Fruit fly (Drosophila melanogaster) whole organism, embryonic: ENCODE measurements around the gene Cand1.

Experiments
- B-H2 ChIP-seq: fragments of 200-800 bp; sonication (Bioruptor generic); optimal IDR thresholded peaks from 2 replicates; lab custom pipeline; 2018; ENCODE audit warnings: missing biosample characterization, mild to moderate bottlenecking, missing genetic modification characterization
- CG10267 ChIP-seq: fragments of 200-800 bp; sonication (Bioruptor generic); optimal IDR thresholded peaks from 2 replicates; lab custom pipeline; 2018; ENCODE audit warnings: missing biosample characterization, mild to moderate bottlenecking, missing genetic modification characterization, moderate library complexity
- CG11695 ChIP-seq: fragments of 200-800 bp; sonication (Bioruptor generic); IDR thresholded peaks from 3 replicates; pipeline ENCODE4 v1.3.6; 2022; ENCODE audit warnings: missing biosample characterization, missing genetic modification characterization
- CG12236 ChIP-seq: fragments of 200-800 bp; sonication (Bioruptor generic); optimal IDR thresholded peaks from 2 replicates; lab custom pipeline; 2016; ENCODE audit warnings: missing biosample characterization, missing genetic modification characterization
- CG12659 ChIP-seq: fragments of 200-800 bp; sonication (Bioruptor generic); optimal IDR thresholded peaks from 3 replicates; lab custom pipeline; 2017; ENCODE audit warnings: mild to moderate bottlenecking, missing biosample characterization, missing genetic modification reagents, missing genetic modification characterization
- CG13424 ChIP-seq: fragments of 200-800 bp; sonication (Bioruptor generic); optimal IDR thresholded peaks from 2 replicates; lab custom pipeline; 2019; ENCODE audit warnings: missing biosample characterization, mild to moderate bottlenecking, missing genetic modification characterization, moderate library complexity
- CG14710 ChIP-seq: fragments of 200-800 bp; sonication (Bioruptor generic); optimal IDR thresholded peaks from 3 replicates; lab custom pipeline; 2019; ENCODE audit warnings: missing biosample characterization, mild to moderate bottlenecking, missing genetic modification characterization, moderate library complexity
- CG15514 ChIP-seq: fragments of 200-800 bp; sonication (Bioruptor generic); optimal IDR thresholded peaks from 3 replicates; lab custom pipeline; 2017; ENCODE audit warnings: missing biosample characterization, missing genetic modification characterization, mild to moderate bottlenecking, moderate library complexity, missing genetic modification reagents
- CG17359 ChIP-seq: fragments of 200-800 bp; sonication (Bioruptor generic); optimal IDR thresholded peaks from 3 replicates; lab custom pipeline; 2018; ENCODE audit warnings: missing biosample characterization, mild to moderate bottlenecking, missing genetic modification characterization, moderate library complexity
- CG17829 ChIP-seq: fragments of 200-800 bp; optimal IDR thresholded peaks from 2 replicates; lab custom pipeline; 2019; ENCODE audit warnings: missing biosample characterization, mild to moderate bottlenecking, missing genetic modification characterization, moderate library complexity
- CG18262 ChIP-seq: fragments of 200-800 bp; optimal IDR thresholded peaks from 3 replicates; lab custom pipeline; 2019; ENCODE audit warnings: missing biosample characterization, mild to moderate bottlenecking, missing genetic modification characterization, moderate library complexity
- CG2712 ChIP-seq: fragments of 200-800 bp; optimal IDR thresholded peaks from 3 replicates; lab custom pipeline; 2019; ENCODE audit warnings: missing biosample characterization, mild to moderate bottlenecking, missing genetic modification characterization, moderate library complexity
- CG30020 ChIP-seq: fragments of 200-800 bp; optimal IDR thresholded peaks from 2 replicates; lab custom pipeline; 2019; ENCODE audit warnings: missing biosample characterization, mild to moderate bottlenecking, missing genetic modification characterization, moderate library complexity
- CG32532 ChIP-seq: fragments of 200-800 bp; sonication (Bioruptor generic); IDR thresholded peaks from 2 replicates; pipeline ENCODE4 v1.3.6; 2022; ENCODE audit warnings: missing biosample characterization, missing genetic modification characterization
- CG33557 ChIP-seq: fragments of 200-800 bp; sonication (Bioruptor generic); optimal IDR thresholded peaks from 2 replicates; lab custom pipeline; 2019; ENCODE audit warnings: missing biosample characterization, mild to moderate bottlenecking, missing genetic modification characterization, moderate library complexity
- CG4424 ChIP-seq: fragments of 200-800 bp; sonication (Bioruptor generic); optimal IDR thresholded peaks from 3 replicates; lab custom pipeline; 2016; ENCODE audit warnings: missing biosample characterization, missing genetic modification characterization
- CG8388 ChIP-seq: fragments of 200-800 bp; sonication (Bioruptor generic); optimal IDR thresholded peaks from 2 replicates; lab custom pipeline; 2019; ENCODE audit warnings: missing biosample characterization, mild to moderate bottlenecking, missing genetic modification characterization, moderate library complexity
- CG8765 ChIP-seq: fragments of 200-800 bp; sonication (Bioruptor generic); IDR thresholded peaks from 2 replicates; pipeline ENCODE4 v1.3.6; 2022; ENCODE audit warnings: missing biosample characterization, missing genetic modification characterization
- CG8944 ChIP-seq: fragments of 200-800 bp; sonication (Bioruptor generic); optimal IDR thresholded peaks from 3 replicates; lab custom pipeline; 2016; ENCODE audit warnings: missing biosample characterization, missing genetic modification characterization
- CoRest ChIP-seq: fragments of 200-800 bp; sonication (Bioruptor generic); optimal IDR thresholded peaks from 3 replicates; lab custom pipeline; 2018; ENCODE audit warnings: missing biosample characterization, mild to moderate bottlenecking, missing genetic modification characterization, moderate library complexity
- Dp ChIP-seq: fragments of 200-800 bp; sonication (Bioruptor generic); optimal IDR thresholded peaks from 2 replicates; lab custom pipeline; 2018; ENCODE audit warnings: missing biosample characterization, mild to moderate bottlenecking, missing genetic modification characterization, moderate library complexity
- MESR4 ChIP-seq: fragments of 200-800 bp; sonication (Bioruptor generic); optimal IDR thresholded peaks from 2 replicates; lab custom pipeline; 2018; ENCODE audit warnings: missing biosample characterization, mild to moderate bottlenecking, missing genetic modification characterization, moderate library complexity
- Meics ChIP-seq: fragments of 200-800 bp; sonication (Bioruptor generic); optimal IDR thresholded peaks from 2 replicates; lab custom pipeline; 2017; ENCODE audit warnings: missing biosample characterization, mild to moderate bottlenecking, missing genetic modification characterization
- Nf-YC ChIP-seq: fragments of 200-800 bp; optimal IDR thresholded peaks from 3 replicates; lab custom pipeline; 2019; ENCODE audit warnings: missing biosample characterization, mild to moderate bottlenecking, missing genetic modification characterization, moderate library complexity
- Oli ChIP-seq: fragments of 200-800 bp; sonication (Bioruptor generic); optimal IDR thresholded peaks from 2 replicates; lab custom pipeline; 2018; ENCODE audit warnings: missing biosample characterization, mild to moderate bottlenecking, missing genetic modification characterization, moderate library complexity
- Sox100B ChIP-seq: fragments of 200-800 bp; sonication (Bioruptor generic); optimal IDR thresholded peaks from 3 replicates; lab custom pipeline; 2018; ENCODE audit warnings: missing biosample characterization, mild to moderate bottlenecking, missing genetic modification characterization
- Sry-β ChIP-seq: fragments of 200-800 bp; sonication (Bioruptor generic); optimal IDR thresholded peaks from 2 replicates; lab custom pipeline; 2018; ENCODE audit warnings: missing biosample characterization, mild to moderate bottlenecking, missing genetic modification characterization, moderate library complexity
- Trl ChIP-seq, 3 experiments: fragments of >200 bp in 2 of 3; fragments of 200-800 bp in 1 of 3; sonication (Bioruptor generic) in 1 of 3; optimal IDR thresholded peaks; 2 replicates in 1 of 3; 3 replicates in 2 of 3; lab custom pipeline; 2016 to 2017; ENCODE audit warnings: missing biosample characterization in 1 of 3, missing genetic modification characterization in 1 of 3
- bsh ChIP-seq, 2 experiments: fragments of 200-800 bp; sonication (Bioruptor generic); optimal IDR thresholded peaks; 2 replicates each; lab custom pipeline; 2017 to 2018; ENCODE audit warnings: mild to moderate bottlenecking in 2 of 2, missing biosample characterization in 2 of 2, missing genetic modification characterization in 2 of 2, moderate library complexity in 1 of 2
- cad ChIP-seq: fragments of >200 bp; optimal IDR thresholded peaks from 2 replicates; lab custom pipeline; 2017; ENCODE audit warnings: missing biosample characterization, missing genetic modification characterization
- crp ChIP-seq, 2 experiments: fragments of 200-800 bp; sonication (Bioruptor generic); optimal IDR thresholded peaks; 2 replicates in 1 of 2; 3 replicates in 1 of 2; lab custom pipeline; 2017; ENCODE audit warnings: missing biosample characterization in 2 of 2, missing genetic modification characterization in 2 of 2, mild to moderate bottlenecking in 1 of 2, moderate library complexity in 1 of 2
- eyg ChIP-seq: fragments of 200-800 bp; sonication (Bioruptor generic); optimal IDR thresholded peaks from 3 replicates; lab custom pipeline; 2016; ENCODE audit warnings: missing biosample characterization, missing genetic modification characterization
- gcm ChIP-seq: fragments of 200-800 bp; sonication (Bioruptor generic); optimal IDR thresholded peaks from 2 replicates; lab custom pipeline; 2019; ENCODE audit warnings: missing biosample characterization, mild to moderate bottlenecking, missing genetic modification characterization, moderate library complexity
- gfzf ChIP-seq: fragments of 200-800 bp; sonication (Bioruptor generic); optimal IDR thresholded peaks from 2 replicates; lab custom pipeline; 2016; ENCODE audit warnings: missing biosample characterization, mild to moderate bottlenecking, missing genetic modification characterization, moderate library complexity
- jing ChIP-seq: fragments of 200-800 bp; sonication (Bioruptor generic); optimal IDR thresholded peaks from 2 replicates; lab custom pipeline; 2018; ENCODE audit warnings: missing biosample characterization, mild to moderate bottlenecking, missing genetic modification characterization
- ken ChIP-seq: fragments of 200-800 bp; sonication (Bioruptor generic); IDR thresholded peaks from 3 replicates; pipeline ENCODE4 v1.3.6; 2022; ENCODE audit warnings: missing biosample characterization, missing genetic modification characterization
- phol ChIP-seq: fragments of 200-800 bp; sonication (Bioruptor generic); optimal IDR thresholded peaks from 3 replicates; lab custom pipeline; 2018; ENCODE audit warnings: missing biosample characterization, mild to moderate bottlenecking, missing genetic modification characterization, moderate library complexity
- pzg ChIP-seq: fragments of 200-800 bp; sonication (Bioruptor generic); optimal IDR thresholded peaks from 3 replicates; lab custom pipeline; 2018; ENCODE audit warnings: missing biosample characterization, mild to moderate bottlenecking, missing genetic modification characterization, moderate library complexity
- row ChIP-seq: fragments of 200-800 bp; sonication (Bioruptor generic); IDR thresholded peaks from 3 replicates; pipeline ENCODE4 v1.3.6; 2022; ENCODE audit warnings: missing biosample characterization, missing genetic modification characterization
- sens ChIP-seq: fragments of 200-800 bp; sonication (Bioruptor generic); peaks from one replicate; lab custom pipeline; 2016; ENCODE audit warnings: missing biosample characterization, missing genetic modification characterization
- slou ChIP-seq: fragments of 200-800 bp; sonication (Bioruptor generic); optimal IDR thresholded peaks from 3 replicates; lab custom pipeline; 2016; ENCODE audit warnings: missing biosample characterization, missing genetic modification characterization
- sug ChIP-seq: fragments of 200-800 bp; optimal IDR thresholded peaks from 2 replicates; lab custom pipeline; 2019; ENCODE audit warnings: missing biosample characterization, mild to moderate bottlenecking, missing genetic modification characterization, moderate library complexity
- tap ChIP-seq: fragments of 200-800 bp; optimal IDR thresholded peaks from 3 replicates; lab custom pipeline; 2019; ENCODE audit warnings: missing biosample characterization, mild to moderate bottlenecking, missing genetic modification characterization, moderate library complexity
- trem ChIP-seq: fragments of 200-800 bp; optimal IDR thresholded peaks from 3 replicates; lab custom pipeline; 2019; ENCODE audit warnings: missing biosample characterization, mild to moderate bottlenecking, missing genetic modification characterization, moderate library complexity
- tx ChIP-seq: fragments of 200-800 bp; sonication (Bioruptor generic); optimal IDR thresholded peaks from 2 replicates; lab custom pipeline; 2016; ENCODE audit warnings: missing biosample characterization, missing genetic modification characterization
- unc-4 ChIP-seq: fragments of 200-800 bp; sonication (Bioruptor generic); IDR thresholded peaks from 2 replicates; pipeline ENCODE4 v1.3.6; 2022; ENCODE audit warnings: missing biosample characterization, missing genetic modification characterization; ENCODE audit not compliant: partially characterized antibody
- wek ChIP-seq: fragments of 200-800 bp; sonication (Bioruptor generic); optimal IDR thresholded peaks from 3 replicates; lab custom pipeline; 2018; ENCODE audit warnings: missing biosample characterization, mild to moderate bottlenecking, missing genetic modification characterization, moderate library complexity
- zf30C ChIP-seq: fragments of 200-800 bp; sonication (Bioruptor generic); optimal IDR thresholded peaks from 3 replicates; lab custom pipeline; 2018; ENCODE audit warnings: missing biosample characterization, mild to moderate bottlenecking, missing genetic modification characterization

Gene Cand1

dm6 chr2L:10331066-10331847 is 31.2 kb downstream of the Cand1 start, which contains the start of the genes Schip1 and Cox10:
Gene Schip1, minus strand, starts transcription at chr2L:10331116.
Gene Cox10, plus strand, starts transcription at chr2L:10331471.
- peak; percentile 21 for TF ChIP-seq Sox100B
- TF ChIP-seq wek (GFP tag; lab: Kevin White, UChicago): peak; percentile 61
- peak; percentile 59 for TF ChIP-seq sens (GFP tag; lab: Kevin White, UChicago)
- TF ChIP-seq unc-4 (GFP tag; lab: Robert Waterston, UW): no peak
- TF ChIP-seq CG11695 (GFP tag; lab: Robert Waterston, UW): no peak
- TF ChIP-seq gfzf (GFP tag; lab: Kevin White, UChicago): peak; percentile 59
- peak; percentile 13 for TF ChIP-seq pzg (GFP tag; lab: Kevin White, UChicago)
- peak; percentile 29 for TF ChIP-seq CG12659 (GFP tag; lab: Kevin White, UChicago)
- peak; percentile 40 for TF ChIP-seq CG13424 (tag; lab: Kevin White, UChicago)
- TF ChIP-seq CG17359 (tag; lab: Kevin White, UChicago): peak; percentile 12
- TF ChIP-seq CG17829 (tag; lab: Kevin White, UChicago): peak; percentile 49
- TF ChIP-seq CG10267 (tag; lab: Kevin White, UChicago): peak; percentile 71
- peak; percentile 46 for TF ChIP-seq CG14710
- no peak for TF ChIP-seq Trl (optimal IDR thresholded peaks at IDR 0.05; lab: Kevin White, UChicago)
- TF ChIP-seq Trl (GFP tag; optimal IDR thresholded peaks at IDR 0.05; lab: Kevin White, UChicago): no peak
- TF ChIP-seq Dp (GFP tag; lab: Kevin White, UChicago): peak; percentile 39
- TF ChIP-seq eyg (GFP tag; lab: Kevin White, UChicago): no peak
- no peak for TF ChIP-seq gcm (GFP tag; lab: Kevin White, UChicago)
- TF ChIP-seq ken: no peak
- no peak for TF ChIP-seq Oli (tag; lab: Kevin White, UChicago)
- peak; percentile 68 for TF ChIP-seq MESR4
- no peak for TF ChIP-seq crp (GFP tag; optimal IDR thresholded peaks at IDR 0.05; lab: Kevin White, UChicago)
- no peak for TF ChIP-seq slou
- TF ChIP-seq tx: no peak
- TF ChIP-seq CoRest (tag; lab: Kevin White, UChicago): peak; percentile 56
- no peak for TF ChIP-seq CG8944 (GFP tag; lab: Kevin White, UChicago)
- no peak for TF ChIP-seq zf30C (GFP tag; lab: Kevin White, UChicago)
- peak; percentile 40 for TF ChIP-seq CG2712 (tag; lab: Kevin White, UChicago)
- peak; percentile 20 for TF ChIP-seq phol (tag; lab: Kevin White, UChicago)
- no peak for TF ChIP-seq Sry-β (GFP tag; lab: Kevin White, UChicago)
- TF ChIP-seq CG32532: no peak
- TF ChIP-seq trem: peak; percentile 52
- no peak for TF ChIP-seq jing (GFP tag; lab: Kevin White, UChicago)
- TF ChIP-seq CG15514 (GFP tag; lab: Kevin White, UChicago): peak; percentile 26
- TF ChIP-seq CG8765 (GFP tag; lab: Robert Waterston, UW): no peak
- TF ChIP-seq Nf-YC (tag; lab: Kevin White, UChicago): peak; percentile 33
- TF ChIP-seq CG4424 (GFP tag; lab: Kevin White, UChicago): no peak
- peak; percentile 85 for TF ChIP-seq CG30020 (tag; lab: Kevin White, UChicago)
- TF ChIP-seq Meics: no peak
- TF ChIP-seq bsh (GFP tag; optimal IDR thresholded peaks at IDR 0.05; lab: Kevin White, UChicago): peak in 1 of 2 experiments; percentile 29
- no peak for TF ChIP-seq CG12236 (GFP tag; lab: Kevin White, UChicago)
- TF ChIP-seq CG33557 (GFP tag; lab: Kevin White, UChicago): no peak
- peak; percentile 27 for TF ChIP-seq CG8388 (GFP tag; lab: Kevin White, UChicago)
- no peak for TF ChIP-seq cad (GFP tag; lab: Kevin White, UChicago)
- peak; percentile 62 for TF ChIP-seq row (GFP tag; lab: Robert Waterston, UW)
- peak; percentile 31 for TF ChIP-seq sug (tag; lab: Kevin White, UChicago)
- peak; percentile 5 for TF ChIP-seq B-H2 (GFP tag; lab: Kevin White, UChicago)
- peak; percentile 10 for TF ChIP-seq tap (tag; lab: Kevin White, UChicago)
- TF ChIP-seq CG18262 (tag; lab: Kevin White, UChicago): peak; percentile 38
